Fruit fly (Drosophila melanogaster) whole organism, pupa: ENCODE data around the gene DnaJ-H.

ENCODE experiments used
- CG10348 ChIP-seq: fragments of 200-800 bp; sonication (Bioruptor generic); IDR thresholded peaks from 2 replicates; pipeline ENCODE4 v1.3.6; 2022; ENCODE audit warnings: missing biosample characterization, missing genetic modification characterization
- CG12605 ChIP-seq: fragments of 200-800 bp; sonication (Bioruptor generic); IDR thresholded peaks from 2 replicates; pipeline ENCODE4 v1.3.6; 2022; ENCODE audit warnings: missing biosample characterization, missing genetic modification characterization
- CG13204 ChIP-seq: fragments of 200-800 bp; sonication (Bioruptor generic); optimal IDR thresholded peaks from 2 replicates; lab custom pipeline; 2018; ENCODE audit warnings: missing biosample characterization, mild to moderate bottlenecking, missing genetic modification characterization, moderate library complexity
- CG17806 ChIP-seq: fragments of 200-800 bp; sonication (Bioruptor generic); optimal IDR thresholded peaks from 2 replicates; lab custom pipeline; 2018; ENCODE audit warnings: missing biosample characterization, mild to moderate bottlenecking, missing genetic modification characterization, moderate library complexity
- CG34367 ChIP-seq: fragments of 200-800 bp; sonication (Bioruptor generic); optimal IDR thresholded peaks from 2 replicates; lab custom pipeline; 2018; ENCODE audit warnings: missing biosample characterization, mild to moderate bottlenecking, missing genetic modification characterization
- CG9948 ChIP-seq: fragments of 200-800 bp; sonication (Bioruptor generic); optimal IDR thresholded peaks from 2 replicates; lab custom pipeline; 2018; ENCODE audit warnings: missing biosample characterization, mild to moderate bottlenecking, missing genetic modification characterization, moderate library complexity
- D1 ChIP-seq: fragments of 200-800 bp; sonication (Bioruptor generic); optimal IDR thresholded peaks from 2 replicates; lab custom pipeline; 2018; ENCODE audit warnings: missing biosample characterization, mild to moderate bottlenecking, missing genetic modification characterization, moderate library complexity
- EcR ChIP-seq: fragments of 200-800 bp; sonication (Bioruptor generic); optimal IDR thresholded peaks from 3 replicates; lab custom pipeline; 2019; ENCODE audit warnings: missing biosample characterization, missing genetic modification characterization, mild to moderate bottlenecking, moderate library complexity, missing genetic modification reagents
- Ets98B ChIP-seq: fragments of 200-800 bp; sonication (Bioruptor generic); IDR thresholded peaks from 2 replicates; pipeline ENCODE4 v1.3.6; 2022; ENCODE audit warnings: missing biosample characterization, missing genetic modification characterization
- Pif1A ChIP-seq: fragments of 200-800 bp; sonication (Bioruptor generic); optimal IDR thresholded peaks from 3 replicates; lab custom pipeline; 2016; ENCODE audit warnings: missing biosample characterization, missing genetic modification characterization
- Pif1B ChIP-seq: fragments of 200-800 bp; sonication (Bioruptor generic); optimal IDR thresholded peaks from 3 replicates; lab custom pipeline; 2016; ENCODE audit warnings: missing biosample characterization, missing genetic modification characterization
- fd96Ca ChIP-seq: fragments of 200-800 bp; sonication (Bioruptor generic); IDR thresholded peaks from 3 replicates; pipeline ENCODE4 v1.3.6; 2022; ENCODE audit warnings: missing biosample characterization, missing genetic modification characterization
- gl ChIP-seq: fragments of 200-800 bp; sonication (Bioruptor generic); optimal IDR thresholded peaks from 2 replicates; lab custom pipeline; 2018; ENCODE audit warnings: missing biosample characterization, mild to moderate bottlenecking, missing genetic modification characterization
- rn ChIP-seq: fragments of 200-800 bp; sonication (Bioruptor generic); IDR thresholded peaks from 2 replicates; pipeline ENCODE4 v1.3.6; 2022; ENCODE audit warnings: missing biosample characterization, missing genetic modification characterization

DNA sequence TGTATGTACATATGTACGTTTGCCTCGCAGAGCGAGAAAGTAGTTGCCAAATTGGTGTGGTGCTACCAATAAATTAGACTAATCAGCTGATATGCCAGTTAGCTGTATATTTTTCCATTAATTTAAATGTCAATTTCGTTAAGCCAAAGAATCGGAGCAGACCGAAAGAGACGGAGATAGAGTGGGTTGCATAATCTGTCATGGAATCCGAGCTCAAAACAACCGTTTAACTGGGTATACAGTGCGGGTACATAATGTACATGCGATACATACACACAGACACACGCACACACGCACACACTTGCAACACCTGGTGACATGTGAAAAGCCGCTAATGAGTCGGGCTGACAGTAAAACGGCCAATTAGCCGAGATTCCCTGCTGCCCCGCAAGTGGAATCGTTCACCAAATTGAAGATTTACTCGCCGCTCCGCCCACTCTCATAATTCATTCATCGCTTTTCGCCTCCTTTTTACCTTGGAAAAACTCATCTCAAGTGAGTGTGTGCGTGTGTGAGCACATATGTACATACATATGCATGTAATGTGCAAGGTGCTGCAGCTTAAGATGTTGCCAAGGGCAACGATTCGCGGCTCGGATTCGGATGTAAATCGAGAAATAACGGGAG, 25.3 kb upstream of the DnaJ-H start:
- TF ChIP-seq fd96Ca (GFP tag; lab: Robert Waterston, UW): no peak
- TF ChIP-seq EcR: no peak
- TF ChIP-seq CG10348 (GFP tag; lab: Robert Waterston, UW): no peak
- no peak for TF ChIP-seq Pif1B (GFP tag; lab: Kevin White, UChicago)
- TF ChIP-seq Ets98B (GFP tag; lab: Robert Waterston, UW): no peak
- no peak for TF ChIP-seq CG17806 (tag; lab: Kevin White, UChicago)
- no peak for TF ChIP-seq rn
- no peak for TF ChIP-seq D1
- TF ChIP-seq CG12605 (GFP tag; lab: Robert Waterston, UW): no peak
- TF ChIP-seq Pif1A (GFP tag; lab: Kevin White, UChicago): no peak
- TF ChIP-seq CG9948 (tag; lab: Kevin White, UChicago): no peak
- no peak for TF ChIP-seq gl (tag; lab: Kevin White, UChicago)
- TF ChIP-seq CG34367: no peak
- TF ChIP-seq CG13204: no peak
